Fruit fly (Drosophila melanogaster): Measurements from ENCODE around the gene CG16952.

CG16952 gene

DNA sequence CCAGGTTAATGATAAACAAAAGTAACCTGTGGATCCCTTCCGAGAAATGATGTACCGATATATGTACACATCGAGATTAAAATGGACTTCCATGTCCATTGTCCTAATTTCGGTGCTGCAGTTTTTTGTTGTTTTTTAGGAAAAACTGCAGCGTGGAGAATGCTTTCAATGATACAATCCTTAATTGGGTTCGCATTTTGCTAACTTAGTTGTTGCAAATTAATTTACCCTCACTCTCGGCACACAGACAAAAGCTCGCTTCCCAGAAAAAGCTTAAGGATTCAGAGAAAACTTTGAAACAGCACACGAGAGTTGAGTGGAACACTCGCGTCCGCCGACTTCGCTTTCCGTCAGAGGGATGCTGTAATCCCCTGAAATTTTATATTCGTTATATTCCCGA is 40.6 kb downstream of the CG16952 start, which contains the start of gene Lrp4:
Gene Lrp4, plus strand, starts transcription at position 301 of the 400 bp plus-strand sequence.
- TF ChIP-seq noc (tag; optimal IDR thresholded peaks at IDR 0.05) = no peak

DNA sequence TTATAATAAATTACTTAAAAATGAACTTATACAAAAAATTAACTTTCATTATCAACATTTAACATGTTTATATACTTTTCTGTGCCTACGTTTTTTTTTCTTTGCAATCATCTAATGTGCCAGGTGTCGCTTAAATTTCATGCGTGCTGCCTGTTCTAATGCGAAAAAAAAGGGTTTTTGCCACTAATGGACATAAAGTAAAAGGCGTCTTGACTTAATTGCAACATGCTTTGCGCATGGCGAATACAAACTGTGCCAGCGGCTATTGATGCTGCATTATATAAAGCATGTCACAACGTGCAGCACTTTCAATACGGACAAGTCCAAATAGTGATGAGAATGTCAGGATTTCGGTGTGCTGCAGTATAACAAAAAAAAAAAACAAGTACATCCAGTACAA is 51.7 kb downstream of the CG16952 start, which contains the start of gene CG8916:
Gene CG8916, plus strand, starts transcription at position 301 of the 400 bp plus-strand sequence.
- no peak for TF ChIP-seq noc (tag; optimal IDR thresholded peaks at IDR 0.05)

DNA sequence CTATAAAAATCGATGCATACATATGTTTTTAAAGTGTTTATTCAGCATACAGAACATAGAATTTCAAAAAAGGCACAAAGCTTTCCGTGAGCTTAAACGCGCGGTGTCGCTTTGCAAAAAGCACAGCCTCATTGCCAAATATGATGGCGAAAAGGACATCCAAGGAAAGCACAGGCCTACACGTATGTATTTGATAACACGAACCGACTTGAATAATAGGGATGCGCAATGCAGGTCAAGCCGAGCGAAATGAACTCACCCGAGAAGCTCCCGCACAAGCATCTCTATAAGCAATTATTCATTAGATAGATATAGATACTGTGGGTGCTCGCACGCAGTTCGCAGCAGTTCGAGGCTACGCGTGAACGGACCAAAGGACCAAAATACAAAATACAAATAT is 54.8 kb downstream of the CG16952 start, which contains the start of gene Lcch3:
Gene Lcch3, plus strand, starts transcription at position 301 of the 400 bp plus-strand sequence.
- TF ChIP-seq noc (tag; optimal IDR thresholded peaks at IDR 0.05) = no peak
